Worm (Caenorhabditis elegans) whole organism, L4 larva: ENCODE data around the gene F16G10.11.

Source experiments
- arid-1 ChIP-seq: fragments of 200-800 bp; sonication (Bioruptor generic); conservative IDR thresholded peaks from 2 replicates; pipeline ENCODE4 v1.3.6; 2022; ENCODE audit warnings: missing genetic modification reagents, missing genetic modification characterization, missing compliant biosample characterization
- daf-16 ChIP-seq, 3 experiments: sonication (generic microtip); optimal IDR thresholded peaks; 2 replicates each; lab custom pipeline; 2016 to 2017; ENCODE audit warnings: missing genetic modification characterization in 3 of 3, missing genetic modification reagents in 3 of 3, mild to moderate bottlenecking in 2 of 3, missing compliant biosample characterization in 2 of 3, missing biosample characterization in 1 of 3, moderate library complexity in 1 of 3
- nhr-28 ChIP-seq: fragments of 150-350 bp; optimal IDR thresholded peaks from 2 replicates; lab custom pipeline; 2014; ENCODE audit warnings: missing biosample characterization, missing genetic modification characterization
- unc-130 ChIP-seq: sonication (generic microtip); optimal IDR thresholded peaks from 2 replicates; lab custom pipeline; 2016; ENCODE audit warnings: missing genetic modification reagents, missing genetic modification characterization, missing compliant biosample characterization

ce11 chrII:2436757-2437156, 43.0 kb upstream of the F16G10.11 start:
- TF ChIP-seq arid-1 (GFP tag; lab: Robert Waterston, UW) (no peak), nhr-28 (no peak), daf-16 (GFP tag; optimal IDR thresholded peaks at IDR 0.05; lab: Kevin White, UChicago) (no peak), daf-16 (tag; optimal IDR thresholded peaks at IDR 0.05; lab: Kevin White, UChicago) (no peak), unc-130 (GFP tag; lab: Kevin White, UChicago) (no peak)
